Fruit fly (Drosophila melanogaster) whole organism, adult: ENCODE measurements around the gene CG33107.

ENCODE experiments used
- CG11617 ChIP-seq: fragments of 200-800 bp; sonication (Bioruptor generic); optimal IDR thresholded peaks from 2 replicates; lab custom pipeline; 2017; ENCODE audit warnings: mild to moderate bottlenecking, missing biosample characterization, missing genetic modification reagents, missing genetic modification characterization
- CG12768 ChIP-seq: fragments of 200-800 bp; sonication (Bioruptor generic); optimal IDR thresholded peaks from 2 replicates; lab custom pipeline; 2017; ENCODE audit warnings: missing biosample characterization, missing genetic modification characterization, mild to moderate bottlenecking, moderate library complexity, missing genetic modification reagents
- CG14711 ChIP-seq: fragments of 200-800 bp; sonication (Bioruptor generic); optimal IDR thresholded peaks from 2 replicates; lab custom pipeline; 2018; ENCODE audit warnings: missing biosample characterization, mild to moderate bottlenecking, missing genetic modification characterization, moderate library complexity
- CG1620 ChIP-seq: fragments of 200-800 bp; sonication (Bioruptor generic); optimal IDR thresholded peaks from 2 replicates; lab custom pipeline; 2016; ENCODE audit warnings: missing biosample characterization, missing genetic modification characterization
- CG33017 ChIP-seq: fragments of 200-800 bp; sonication (Bioruptor generic); optimal IDR thresholded peaks from 2 replicates; lab custom pipeline; 2018; ENCODE audit warnings: missing biosample characterization, mild to moderate bottlenecking, missing genetic modification characterization, moderate library complexity
- CG5204 ChIP-seq: fragments of 200-800 bp; sonication (Bioruptor generic); optimal IDR thresholded peaks from 2 replicates; lab custom pipeline; 2016; ENCODE audit warnings: missing biosample characterization, missing genetic modification characterization
- CG7045 ChIP-seq: fragments of 200-800 bp; sonication (Bioruptor generic); optimal IDR thresholded peaks from 2 replicates; lab custom pipeline; 2017; ENCODE audit warnings: missing biosample characterization, mild to moderate bottlenecking, missing genetic modification characterization
- CG7101 ChIP-seq: fragments of 200-800 bp; sonication (Bioruptor generic); optimal IDR thresholded peaks from 2 replicates; lab custom pipeline; 2018; ENCODE audit warnings: missing biosample characterization, mild to moderate bottlenecking, missing genetic modification characterization, moderate library complexity
- Clk ChIP-seq: fragments of 200-800 bp; sonication (Bioruptor generic); optimal IDR thresholded peaks from 2 replicates; lab custom pipeline; 2017; ENCODE audit warnings: missing biosample characterization, missing genetic modification characterization
- Crg-1 ChIP-seq: fragments of 200-800 bp; sonication (Bioruptor generic); optimal IDR thresholded peaks from 2 replicates; lab custom pipeline; 2016; ENCODE audit warnings: missing biosample characterization, missing genetic modification characterization
- Hr96 ChIP-seq: fragments of 200-800 bp; sonication (Bioruptor generic); optimal IDR thresholded peaks from 2 replicates; lab custom pipeline; 2016; ENCODE audit warnings: missing biosample characterization, missing genetic modification characterization
- Mnt ChIP-seq: fragments of 200-800 bp; sonication (Bioruptor generic); optimal IDR thresholded peaks from 2 replicates; lab custom pipeline; 2016; ENCODE audit warnings: missing biosample characterization, mild to moderate bottlenecking, missing genetic modification characterization
- bab1 ChIP-seq: fragments of 200-800 bp; sonication (Bioruptor generic); optimal IDR thresholded peaks from 3 replicates; lab custom pipeline; 2019; ENCODE audit warnings: missing biosample characterization, mild to moderate bottlenecking, missing genetic modification characterization, moderate library complexity
- cic ChIP-seq: fragments of 200-800 bp; sonication (Bioruptor generic); optimal IDR thresholded peaks from 2 replicates; lab custom pipeline; 2017; ENCODE audit warnings: missing biosample characterization, mild to moderate bottlenecking, missing genetic modification characterization, moderate library complexity
- cnc ChIP-seq, 2 experiments: fragments of >200 bp; optimal IDR thresholded peaks; 2 replicates each; lab custom pipeline; 2017
- kay ChIP-seq: fragments of 200-800 bp; sonication (Bioruptor generic); peaks from one replicate; lab custom pipeline; 2016; ENCODE audit warnings: missing biosample characterization, missing genetic modification characterization, borderline replicate concordance
- ovo ChIP-seq: fragments of 200-800 bp; sonication (Bioruptor generic); optimal IDR thresholded peaks from 2 replicates; lab custom pipeline; 2016; ENCODE audit warnings: missing biosample characterization, missing genetic modification characterization
- pad ChIP-seq: fragments of 200-800 bp; sonication (Bioruptor generic); optimal IDR thresholded peaks from 3 replicates; lab custom pipeline; 2017; ENCODE audit warnings: missing biosample characterization, missing genetic modification characterization, mild to moderate bottlenecking, moderate library complexity, missing genetic modification reagents
- tj ChIP-seq: fragments of 200-800 bp; sonication (Bioruptor generic); optimal IDR thresholded peaks from 3 replicates; lab custom pipeline; 2017; ENCODE audit warnings: missing biosample characterization, mild to moderate bottlenecking, missing genetic modification characterization, moderate library complexity
- toe ChIP-seq: fragments of 200-800 bp; sonication (Bioruptor generic); optimal IDR thresholded peaks from 2 replicates; lab custom pipeline; 2016; ENCODE audit warnings: missing biosample characterization, missing genetic modification characterization

The CG33107 gene

DNA sequence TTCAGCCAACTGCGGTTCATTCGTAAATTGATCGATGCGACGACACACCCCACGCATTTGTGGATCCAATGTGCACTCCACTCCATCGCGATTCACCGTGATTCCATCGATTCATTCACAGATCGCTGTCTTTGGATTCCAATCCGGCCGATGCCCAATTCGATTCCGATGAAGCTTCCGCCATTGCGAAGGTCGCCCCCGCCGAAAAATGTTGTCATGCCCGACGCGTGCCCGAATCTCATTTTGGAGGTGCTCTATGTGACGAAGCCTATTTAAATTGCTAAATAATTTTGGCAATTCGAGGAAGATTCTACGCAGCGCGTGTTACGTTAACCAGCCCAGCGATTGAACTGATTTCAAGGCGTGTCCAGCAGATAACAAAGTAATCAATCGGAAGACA, 43.8 kb downstream of the CG33107 start:
- no peak for TF ChIP-seq Hr96 (GFP tag; lab: Kevin White, UChicago)
- no peak for TF ChIP-seq CG14711
- no peak for TF ChIP-seq CG12768 (GFP tag; lab: Kevin White, UChicago)
- TF ChIP-seq cnc (optimal IDR thresholded peaks at IDR 0.05; lab: Kevin White, UChicago) = no peak
- no peak for TF ChIP-seq bab1 (GFP tag; lab: Kevin White, UChicago)
- no peak for TF ChIP-seq toe (GFP tag; lab: Kevin White, UChicago)
- no peak for TF ChIP-seq CG7045 (GFP tag; lab: Kevin White, UChicago)
- no peak for TF ChIP-seq ovo (GFP tag; lab: Kevin White, UChicago)
- no peak for TF ChIP-seq CG5204 (GFP tag; lab: Kevin White, UChicago)
- no peak for TF ChIP-seq tj (GFP tag; lab: Kevin White, UChicago)
- TF ChIP-seq Crg-1 (GFP tag; lab: Kevin White, UChicago) = no peak
- no peak for TF ChIP-seq CG33017 (tag; lab: Kevin White, UChicago)
- TF ChIP-seq pad (GFP tag; lab: Kevin White, UChicago) = no peak
- no peak for TF ChIP-seq CG11617 (GFP tag; lab: Kevin White, UChicago)
- TF ChIP-seq cic (GFP tag; lab: Kevin White, UChicago) = no peak
- TF ChIP-seq Mnt (GFP tag; lab: Kevin White, UChicago) = no peak
- TF ChIP-seq kay (GFP tag; lab: Kevin White, UChicago) = no peak
- no peak for TF ChIP-seq Clk (GFP tag; lab: Kevin White, UChicago)
- no peak for TF ChIP-seq CG1620
- no peak for TF ChIP-seq CG7101 (tag; lab: Kevin White, UChicago)

- TF ChIP-seq CG33017 (tag; lab: Kevin White, UChicago) (no peak), cic (GFP tag; lab: Kevin White, UChicago) (no peak), tj (GFP tag; lab: Kevin White, UChicago) (peak; percentile 76), CG12768 (GFP tag; lab: Kevin White, UChicago) (no peak), Hr96 (GFP tag; lab: Kevin White, UChicago) (no peak)
These were observed 44.8 kb downstream of the CG33107 start, which contains the start of gene CG5326 for dm6 chr3R:22539762-22540161. CG5326 (minus strand) TSS chr3R:22539919.

- TF ChIP-seq Crg-1 (GFP tag; lab: Kevin White, UChicago) = no peak
- no peak for TF ChIP-seq CG14711
- no peak for TF ChIP-seq CG1620
- no peak for TF ChIP-seq cnc (optimal IDR thresholded peaks at IDR 0.05; lab: Kevin White, UChicago)
- no peak for TF ChIP-seq Hr96 (GFP tag; lab: Kevin White, UChicago)
These were observed 45.6 kb downstream of the CG33107 start for dm6 chr3R:22538877-22539276.

DNA sequence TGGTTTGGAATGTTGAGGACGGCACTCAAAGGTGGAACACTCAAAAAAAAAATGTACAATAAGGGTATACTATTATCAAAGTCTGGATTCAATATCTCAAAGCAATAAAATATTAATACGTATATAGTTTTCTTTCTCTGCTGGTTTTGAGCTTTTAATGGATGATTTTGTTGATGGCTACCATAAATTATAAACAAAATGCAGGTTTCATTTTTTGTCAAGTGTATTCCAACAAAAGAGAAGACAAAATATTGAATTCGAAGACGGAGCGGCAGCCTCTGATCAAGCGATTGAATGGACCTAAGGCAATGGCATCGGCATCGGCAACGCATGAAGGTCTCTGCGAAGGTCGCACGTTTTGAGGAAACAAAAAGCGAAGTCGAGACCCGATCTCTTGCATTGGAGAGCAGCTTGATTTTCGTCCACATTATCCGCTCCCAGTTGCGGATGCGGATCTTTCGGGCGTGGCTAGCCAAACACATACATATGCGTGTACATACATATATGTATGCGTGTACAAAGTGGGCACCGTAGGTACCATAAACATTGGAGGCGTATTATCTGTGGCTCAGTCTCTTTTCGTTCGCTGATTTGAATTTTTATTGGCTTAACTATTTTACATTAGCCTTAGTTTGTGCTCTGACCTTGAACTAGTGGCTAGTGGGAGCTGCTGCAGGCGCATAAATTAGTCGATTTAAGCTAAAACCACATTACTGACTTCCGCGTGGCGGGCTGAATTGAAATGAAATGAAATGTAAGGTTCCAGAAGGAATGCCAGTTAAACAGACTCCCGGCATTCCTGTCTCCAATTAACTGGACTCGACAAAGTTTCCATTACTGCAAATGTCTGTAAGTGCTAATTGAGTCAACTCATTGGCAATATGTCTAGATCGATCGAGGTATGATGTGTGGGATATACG, 47.8 kb downstream of the CG33107 start:
- TF ChIP-seq CG7101 (tag; lab: Kevin White, UChicago) (no peak), toe (GFP tag; lab: Kevin White, UChicago) (no peak), CG5204 (GFP tag; lab: Kevin White, UChicago) (no peak), Crg-1 (GFP tag; lab: Kevin White, UChicago) (no peak), Clk (GFP tag; lab: Kevin White, UChicago) (no peak), bab1 (GFP tag; lab: Kevin White, UChicago) (no peak), cic (GFP tag; lab: Kevin White, UChicago) (no peak), Hr96 (GFP tag; lab: Kevin White, UChicago) (no peak), tj (GFP tag; lab: Kevin White, UChicago) (no peak), CG14711 (no peak), CG1620 (no peak)

- TF ChIP-seq CG5204 (GFP tag; lab: Kevin White, UChicago) (no peak), kay (GFP tag; lab: Kevin White, UChicago) (no peak), Crg-1 (GFP tag; lab: Kevin White, UChicago) (no peak), Clk (GFP tag; lab: Kevin White, UChicago) (no peak), pad (GFP tag; lab: Kevin White, UChicago) (no peak), CG12768 (GFP tag; lab: Kevin White, UChicago) (no peak), CG1620 (no peak), toe (GFP tag; lab: Kevin White, UChicago) (no peak), ovo (GFP tag; lab: Kevin White, UChicago) (no peak), CG14711 (no peak), CG33017 (tag; lab: Kevin White, UChicago) (no peak), CG7101 (tag; lab: Kevin White, UChicago) (no peak), cnc (optimal IDR thresholded peaks at IDR 0.05; lab: Kevin White, UChicago) (no peak), CG11617 (GFP tag; lab: Kevin White, UChicago) (no peak), cic (GFP tag; lab: Kevin White, UChicago) (no peak)
These were observed 48.6 kb downstream of the CG33107 start for dm6 chr3R:22535945-22536344.
